Worm (Caenorhabditis elegans) whole organism, L1 larva: ENCODE measurements around the gene srh-215.

Experiments used
- blmp-1 ChIP-seq: fragments of 150-350 bp; optimal IDR thresholded peaks from 2 replicates; lab custom pipeline; 2014; ENCODE audit warnings: missing biosample characterization, missing genetic modification characterization
- ceh-88 ChIP-seq: fragments of 200-800 bp; sonication (Bioruptor generic); IDR thresholded peaks from 2 replicates; pipeline ENCODE4 v1.3.6; 2022; ENCODE audit warnings: missing genetic modification characterization, missing compliant biosample characterization
- dpl-1 ChIP-seq, 3 experiments: fragments of 150-350 bp in 2 of 3; sonication (generic microtip) in 1 of 3; optimal IDR thresholded peaks; 2 replicates each; lab custom pipeline; 2014 to 2017; ENCODE audit warnings: missing biosample characterization in 3 of 3, missing genetic modification characterization in 3 of 3, missing genetic modification reagents in 3 of 3
- lin-13 ChIP-seq: fragments of 150-350 bp; optimal IDR thresholded peaks from 2 replicates; lab custom pipeline; 2014; ENCODE audit warnings: missing biosample characterization, missing genetic modification reagents, missing genetic modification characterization
- lin-14 ChIP-seq: fragments of 200-800 bp; sonication (Bioruptor generic); optimal IDR thresholded peaks from 2 replicates; lab custom pipeline; 2018; ENCODE audit warnings: mild to moderate bottlenecking, missing genetic modification characterization, moderate library complexity, missing compliant biosample characterization
- nhr-11 ChIP-seq: fragments of 150-350 bp; optimal IDR thresholded peaks from 2 replicates; lab custom pipeline; 2014; ENCODE audit warnings: missing biosample characterization, missing genetic modification characterization
- nhr-237 ChIP-seq: fragments of 150-350 bp; optimal IDR thresholded peaks from 2 replicates; lab custom pipeline; 2014; ENCODE audit warnings: missing biosample characterization, missing genetic modification characterization
- nhr-84 ChIP-seq: sonication (generic microtip); optimal IDR thresholded peaks from 2 replicates; lab custom pipeline; 2017; ENCODE audit warnings: missing biosample characterization, missing genetic modification characterization
- snpc-4 ChIP-seq: fragments of 150-350 bp; optimal IDR thresholded peaks from 2 replicates; lab custom pipeline; 2014; ENCODE audit warnings: missing biosample characterization, missing genetic modification characterization
- tbx-2 ChIP-seq: sonication (generic microtip); optimal IDR thresholded peaks from 2 replicates; lab custom pipeline; 2016; ENCODE audit warnings: missing genetic modification characterization, missing compliant biosample characterization
- unc-62 ChIP-seq: fragments of 150-350 bp; optimal IDR thresholded peaks from 2 replicates; lab custom pipeline; 2014; ENCODE audit warnings: missing biosample characterization, missing genetic modification reagents, missing genetic modification characterization
- unc-98 ChIP-seq: fragments of 200-800 bp; sonication (Bioruptor generic); IDR thresholded peaks from 2 replicates; pipeline ENCODE4 v1.3.6; 2022; ENCODE audit warnings: missing genetic modification characterization, missing compliant biosample characterization

ce11 chrV:16784806-16785205 lies 47.0 kb downstream of the srh-215 start:
- TF ChIP-seq ceh-88 (GFP tag; lab: Robert Waterston, UW) (no peak), snpc-4 (tag; lab: Kevin White, UChicago) (no peak), dpl-1 (GFP tag; optimal IDR thresholded peaks at IDR 0.05; lab: Kevin White, UChicago) (no peak), lin-14 (GFP tag; lab: Kevin White, UChicago) (no peak), nhr-11 (tag; lab: Kevin White, UChicago) (no peak), unc-98 (GFP tag; lab: Robert Waterston, UW) (no peak), blmp-1 (tag; lab: Kevin White, UChicago) (no peak), unc-62 (no peak), nhr-237 (tag; lab: Kevin White, UChicago) (no peak), nhr-84 (no peak), lin-13 (GFP tag; lab: Kevin White, UChicago) (no peak), tbx-2 (tag; lab: Kevin White, UChicago) (no peak)
